Worm (Caenorhabditis elegans): ENCODE measurements around the gene acl-13.

acl-13 gene

DNA sequence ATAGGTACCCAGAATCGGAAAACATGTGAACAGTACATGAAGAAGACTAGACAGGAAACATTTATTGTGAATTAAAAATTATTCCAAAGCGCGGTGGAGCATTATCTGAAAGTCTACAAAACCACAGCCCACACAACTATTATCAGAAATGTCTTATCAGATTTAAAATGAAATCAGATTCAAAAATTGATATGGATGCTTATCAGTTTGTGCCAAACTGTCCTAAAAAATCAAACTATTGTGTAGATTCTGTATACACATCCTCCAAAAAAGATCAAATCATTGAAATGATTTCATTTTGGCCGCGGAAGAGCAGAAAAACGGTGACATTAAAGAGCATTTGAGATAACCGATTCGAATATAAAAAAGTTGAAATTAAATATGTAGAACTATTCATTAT is 25.2 kb downstream of the acl-13 start, which contains the start of gene irg-4:
Gene irg-4 (plus strand): TSS at position 392 of the 400 bp plus-strand sequence.
- TF ChIP-seq lin-40 (tag; optimal IDR thresholded peaks at IDR 0.05) (no peak), F33H1.4 (GFP tag; IDR thresholded peaks at IDR 0.05) (no peak), nhr-90 (tag; optimal IDR thresholded peaks at IDR 0.05) (no peak), snpc-4 (GFP tag; optimal IDR thresholded peaks at IDR 0.05) (no peak), snpc-4 (tag; optimal IDR thresholded peaks at IDR 0.05) (no peak), hmg-20 (GFP tag; IDR thresholded peaks at IDR 0.05) (no peak), hmg-1.2 (GFP tag; IDR thresholded peaks at IDR 0.05) (no peak), nhr-80 (tag; optimal IDR thresholded peaks at IDR 0.05) (peak; percentile 74), chd-7 (tag; optimal IDR thresholded peaks at IDR 0.05) (no peak)

DNA sequence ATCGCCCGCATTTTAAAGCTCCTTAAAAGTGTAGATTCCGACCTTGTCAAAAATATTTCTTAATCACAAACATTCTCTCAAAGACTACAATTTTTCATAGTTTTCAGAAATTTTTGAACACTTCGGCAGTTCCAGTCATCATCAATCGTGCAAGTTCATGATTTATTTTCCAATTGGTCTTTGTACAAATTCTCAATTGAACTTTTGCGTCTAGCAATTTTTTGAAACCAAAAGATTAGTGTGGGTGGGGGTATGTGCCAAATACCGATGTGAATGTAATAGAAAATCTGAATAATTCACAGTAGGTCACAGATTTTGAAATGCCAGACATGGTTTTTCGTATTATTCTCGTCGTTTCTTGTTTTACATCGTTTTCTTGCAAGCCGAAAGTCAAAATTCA is 28.1 kb downstream of the acl-13 start, which contains the start of gene clec-185:
Gene clec-185 (plus strand): TSS at position 301 of the 400 bp plus-strand sequence.
- TF ChIP-seq snpc-1.1 (tag; optimal IDR thresholded peaks at IDR 0.05; ENCODE audit: insufficient read depth) (no peak), hlh-26 (GFP tag; conservative IDR thresholded peaks at IDR 0.05) (no peak), egrh-3 (GFP tag; IDR thresholded peaks at IDR 0.05) (no peak), ceh-58 (GFP tag; IDR thresholded peaks at IDR 0.05) (no peak), F57C9.4 (tag; optimal IDR thresholded peaks at IDR 0.05) (no peak), xnd-1 (tag; optimal IDR thresholded peaks at IDR 0.05) (no peak), hlh-12 (tag; optimal IDR thresholded peaks at IDR 0.05) (no peak), ztf-22 (GFP tag; optimal IDR thresholded peaks at IDR 0.05) (no peak), F57A8.1 (GFP tag; optimal IDR thresholded peaks at IDR 0.05) (no peak), dpl-1 (GFP tag; optimal IDR thresholded peaks at IDR 0.05) (no peak), nhr-179 (tag; optimal IDR thresholded peaks at IDR 0.05) (no peak), snpc-1.3 (tag; optimal IDR thresholded peaks at IDR 0.05; ENCODE audit: insufficient read depth) (no peak), snpc-3.4 (tag; optimal IDR thresholded peaks at IDR 0.05) (no peak), rpc-1 (optimal IDR thresholded peaks at IDR 0.05) (no peak), rpc-1 (tag; optimal IDR thresholded peaks at IDR 0.05) (no peak), bed-2 (GFP tag; IDR thresholded peaks at IDR 0.05) (no peak), let-607 (tag; optimal IDR thresholded peaks at IDR 0.05) (no peak), C06A6.2 (GFP tag; conservative IDR thresholded peaks at IDR 0.05) (no peak), hmg-1.2 (GFP tag; IDR thresholded peaks at IDR 0.05) (no peak), unc-130 (GFP tag; optimal IDR thresholded peaks at IDR 0.05) (no peak), hsf-1 (GFP tag; IDR thresholded peaks at IDR 0.05) (no peak)

DNA sequence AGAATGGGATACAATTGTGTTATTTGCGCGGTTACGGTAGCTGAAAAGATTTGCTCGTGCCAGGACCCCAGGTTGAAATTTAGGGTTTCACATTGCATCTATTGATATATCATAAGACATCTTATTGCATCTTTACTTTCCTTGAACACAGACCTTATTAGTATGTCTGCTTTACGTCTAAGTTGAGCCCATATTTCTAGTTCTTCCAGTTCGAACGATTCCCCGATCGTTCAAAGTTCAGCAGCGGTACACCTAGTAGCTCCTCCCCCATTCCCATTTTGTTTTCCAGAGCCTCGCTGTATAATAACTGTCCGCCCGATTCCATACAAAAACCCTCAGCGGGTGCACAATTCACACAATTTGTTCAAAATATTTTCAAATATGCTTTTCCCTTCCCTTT is 31.4 kb downstream of the acl-13 start, which contains the start of gene C25G4.17:
Gene C25G4.17 (plus strand): TSS at position 301 of the 400 bp plus-strand sequence.
- no peak for TF ChIP-seq snpc-1.3 (tag; optimal IDR thresholded peaks at IDR 0.05; ENCODE audit: insufficient read depth)
- TF ChIP-seq nhr-90 (tag; optimal IDR thresholded peaks at IDR 0.05) = no peak
- TF ChIP-seq ztf-3 (GFP tag; optimal IDR thresholded peaks at IDR 0.05) = no peak
- no peak for TF ChIP-seq repo-1 (tag; optimal IDR thresholded peaks at IDR 0.05)
- TF ChIP-seq sdz-38 (tag; optimal IDR thresholded peaks at IDR 0.05) = no peak
- no peak for TF ChIP-seq nfya-2 (GFP tag; IDR thresholded peaks at IDR 0.05)
- TF ChIP-seq B0261.1 (tag; optimal IDR thresholded peaks at IDR 0.05) = no peak
- no peak for TF ChIP-seq snpc-3.4 (tag; optimal IDR thresholded peaks at IDR 0.05)
- no peak for TF ChIP-seq lsy-27 (tag; optimal IDR thresholded peaks at IDR 0.05; ENCODE audit: borderline replicate concordance, insufficient read depth)
- TF ChIP-seq hsf-1 (GFP tag; IDR thresholded peaks at IDR 0.05) = no peak
- TF ChIP-seq sptf-2 (GFP tag; optimal IDR thresholded peaks at IDR 0.05) = no peak
- TF ChIP-seq rec-8 (tag; optimal IDR thresholded peaks at IDR 0.05) = no peak

Measured in whole organism, young adult.